Fruit fly (Drosophila melanogaster) whole organism, pupa: ENCODE results near the gene CG18178.
A peak's percentile ranks its signal among the peaks of the same experiment; 100 is the strongest.

ENCODE experiments used
- CG10348 ChIP-seq: fragments of 200-800 bp; sonication (Bioruptor generic); IDR thresholded peaks from 2 replicates; pipeline ENCODE4 v1.3.6; 2022; ENCODE audit warnings: missing biosample characterization, missing genetic modification characterization
- CG12605 ChIP-seq: fragments of 200-800 bp; sonication (Bioruptor generic); IDR thresholded peaks from 2 replicates; pipeline ENCODE4 v1.3.6; 2022; ENCODE audit warnings: missing biosample characterization, missing genetic modification characterization
- CG15710 ChIP-seq: fragments of 200-800 bp; sonication (Bioruptor generic); optimal IDR thresholded peaks from 2 replicates; lab custom pipeline; 2018; ENCODE audit warnings: missing biosample characterization, mild to moderate bottlenecking, missing genetic modification characterization, moderate library complexity
- CG17806 ChIP-seq: fragments of 200-800 bp; sonication (Bioruptor generic); optimal IDR thresholded peaks from 2 replicates; lab custom pipeline; 2018; ENCODE audit warnings: missing biosample characterization, mild to moderate bottlenecking, missing genetic modification characterization, moderate library complexity
- CG4496 ChIP-seq: fragments of 200-800 bp; sonication (Bioruptor generic); IDR thresholded peaks from 3 replicates; pipeline ENCODE4 v1.3.6; 2022; ENCODE audit warnings: missing biosample characterization, missing genetic modification characterization
- CG9948 ChIP-seq: fragments of 200-800 bp; sonication (Bioruptor generic); optimal IDR thresholded peaks from 2 replicates; lab custom pipeline; 2018; ENCODE audit warnings: missing biosample characterization, mild to moderate bottlenecking, missing genetic modification characterization, moderate library complexity
- Pif1A ChIP-seq: fragments of 200-800 bp; sonication (Bioruptor generic); optimal IDR thresholded peaks from 3 replicates; lab custom pipeline; 2016; ENCODE audit warnings: missing biosample characterization, missing genetic modification characterization

- no peak for TF ChIP-seq CG15710
- peak; percentile 37; the same call in 1 of the 3 replicates for TF ChIP-seq CG4496 (GFP tag; lab: Robert Waterston, UW)
- TF ChIP-seq CG10348 (GFP tag; lab: Robert Waterston, UW), result no peak
- no peak for TF ChIP-seq Pif1A (GFP tag; lab: Kevin White, UChicago)
- no peak for TF ChIP-seq CG17806 (tag; lab: Kevin White, UChicago)
- no peak for TF ChIP-seq CG9948 (tag; lab: Kevin White, UChicago)
- TF ChIP-seq CG12605 (GFP tag; lab: Robert Waterston, UW), result 0 out of 2 replicates have a peak, but pooled peaks have one; percentile 22
Measured at dm6 chr3L:9690798-9691475, 28.0 kb downstream of the CG18178 start.
